Worm (Caenorhabditis elegans): ENCODE results near the gene srh-8.

DNA sequence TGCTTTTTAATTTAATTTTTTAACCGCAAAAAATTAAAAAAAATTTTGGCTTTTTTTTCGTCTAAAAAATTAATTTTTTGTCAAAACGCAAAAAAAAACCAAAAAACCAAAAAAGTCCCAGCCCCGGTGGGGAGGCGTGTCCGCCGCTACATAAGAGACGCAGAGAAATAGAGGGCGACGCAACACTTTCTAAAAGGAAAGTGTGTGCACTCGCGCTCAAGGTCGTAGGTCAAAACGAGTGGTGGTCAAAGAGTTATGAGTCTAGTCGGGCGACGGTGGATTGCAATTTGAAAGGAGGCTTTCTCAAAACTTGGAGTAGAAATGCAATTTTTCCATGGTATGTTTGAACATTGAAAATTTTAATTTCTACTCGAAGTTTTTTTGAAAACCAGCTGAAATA lies 742 bp upstream of the srh-8 start:
- no peak for TF ChIP-seq R02D3.7 (tag; optimal IDR thresholded peaks at IDR 0.05)
- TF ChIP-seq zag-1 (tag; optimal IDR thresholded peaks at IDR 0.05), result no peak
- no peak for TF ChIP-seq pha-4 (tag; optimal IDR thresholded peaks at IDR 0.05)
- TF ChIP-seq snpc-4 (tag; optimal IDR thresholded peaks at IDR 0.05), result no peak
- no peak for TF ChIP-seq nhr-11 (tag; optimal IDR thresholded peaks at IDR 0.05)
- no peak for TF ChIP-seq tbx-2 (tag; optimal IDR thresholded peaks at IDR 0.05)
- TF ChIP-seq ceh-28 (tag; optimal IDR thresholded peaks at IDR 0.05), result no peak
- no peak for TF ChIP-seq nhr-77 (tag; optimal IDR thresholded peaks at IDR 0.05)
- TF ChIP-seq daf-12 (tag; optimal IDR thresholded peaks at IDR 0.05), result no peak
- no peak for TF ChIP-seq mdl-1 (tag; optimal IDR thresholded peaks at IDR 0.05)
- TF ChIP-seq aly-2 (tag; optimal IDR thresholded peaks at IDR 0.05), result no peak
- TF ChIP-seq fos-1 (tag; optimal IDR thresholded peaks at IDR 0.05), result no peak
- TF ChIP-seq ztf-11 (tag; optimal IDR thresholded peaks at IDR 0.05), result no peak
- TF ChIP-seq lsy-12 (tag; optimal IDR thresholded peaks at IDR 0.05), result no peak
